Fruit fly (Drosophila melanogaster) whole organism, embryonic: ENCODE data around the gene CG15160.

Experiments
- ATbp ChIP-seq: fragments of 200-800 bp; sonication (Bioruptor generic); optimal IDR thresholded peaks from 2 replicates; lab custom pipeline; 2017; ENCODE audit warnings: missing biosample characterization, mild to moderate bottlenecking, missing genetic modification characterization, missing genetic modification reagents
- CG1233 ChIP-seq: fragments of 200-800 bp; sonication (Bioruptor generic); optimal IDR thresholded peaks from 4 replicates; lab custom pipeline; 2018; ENCODE audit warnings: missing biosample characterization, mild to moderate bottlenecking, missing genetic modification characterization
- CG13624 ChIP-seq: fragments of 200-800 bp; sonication (Bioruptor generic); optimal IDR thresholded peaks from 2 replicates; lab custom pipeline; 2016; ENCODE audit warnings: missing biosample characterization, missing genetic modification characterization
- CG14965 ChIP-seq: fragments of 200-800 bp; sonication (Bioruptor generic); optimal IDR thresholded peaks from 2 replicates; lab custom pipeline; 2016; ENCODE audit warnings: missing biosample characterization, missing genetic modification characterization, borderline replicate concordance
- CG17359 ChIP-seq: fragments of 200-800 bp; sonication (Bioruptor generic); optimal IDR thresholded peaks from 3 replicates; lab custom pipeline; 2018; ENCODE audit warnings: missing biosample characterization, mild to moderate bottlenecking, missing genetic modification characterization, moderate library complexity
- CG1792 ChIP-seq: fragments of 200-800 bp; sonication (Bioruptor generic); optimal IDR thresholded peaks from 2 replicates; lab custom pipeline; 2016; ENCODE audit warnings: missing biosample characterization, missing genetic modification characterization
- CG2875 ChIP-seq: fragments of 200-800 bp; sonication (Bioruptor generic); optimal IDR thresholded peaks from 2 replicates; lab custom pipeline; 2017; ENCODE audit warnings: missing biosample characterization, mild to moderate bottlenecking, missing genetic modification characterization, missing genetic modification reagents
- CG30431 ChIP-seq: fragments of 200-800 bp; sonication (Bioruptor generic); optimal IDR thresholded peaks from 2 replicates; lab custom pipeline; 2017; ENCODE audit warnings: missing biosample characterization, missing genetic modification characterization
- CG4424 ChIP-seq: fragments of 200-800 bp; sonication (Bioruptor generic); optimal IDR thresholded peaks from 3 replicates; lab custom pipeline; 2016; ENCODE audit warnings: missing biosample characterization, missing genetic modification characterization
- CG6175 ChIP-seq: fragments of 200-800 bp; sonication (Bioruptor generic); IDR thresholded peaks from 3 replicates; pipeline ENCODE4 v1.3.6; 2022; ENCODE audit warnings: missing biosample characterization, missing genetic modification characterization
- CG6689 ChIP-seq: fragments of 200-800 bp; sonication (Bioruptor generic); IDR thresholded peaks from 2 replicates; pipeline ENCODE4 v1.3.6; 2022; ENCODE audit warnings: missing biosample characterization, missing genetic modification characterization
- CG7928 ChIP-seq: fragments of 200-800 bp; sonication (Bioruptor generic); optimal IDR thresholded peaks from 2 replicates; lab custom pipeline; 2017; ENCODE audit warnings: missing biosample characterization, mild to moderate bottlenecking, missing genetic modification characterization
- CG8290 ChIP-seq, 3 experiments: fragments of 200-800 bp; sonication (Bioruptor generic); optimal IDR thresholded peaks; 2 replicates each; lab custom pipeline; 2016 to 2019; ENCODE audit warnings: missing biosample characterization in 3 of 3, missing genetic modification characterization in 3 of 3, mild to moderate bottlenecking in 2 of 3, moderate library complexity in 1 of 3
- CG9609 ChIP-seq: fragments of 200-800 bp; sonication (Bioruptor generic); optimal IDR thresholded peaks from 3 replicates; lab custom pipeline; 2016; ENCODE audit warnings: missing biosample characterization, missing genetic modification characterization
- CoRest ChIP-seq: fragments of 200-800 bp; sonication (Bioruptor generic); optimal IDR thresholded peaks from 3 replicates; lab custom pipeline; 2018; ENCODE audit warnings: missing biosample characterization, mild to moderate bottlenecking, missing genetic modification characterization, moderate library complexity
- Doc2 ChIP-seq: fragments of 200-800 bp; sonication (Bioruptor generic); IDR thresholded peaks from 2 replicates; pipeline ENCODE4 v1.3.6; 2022; ENCODE audit warnings: missing biosample characterization, missing genetic modification characterization
- Eip74EF ChIP-seq, 2 experiments: fragments of 200-800 bp in 1 of 2; fragments of >200 bp in 1 of 2; sonication (Bioruptor generic) in 1 of 2; optimal IDR thresholded peaks; 2 replicates each; lab custom pipeline; 2017 to 2019; ENCODE audit warnings: missing biosample characterization in 2 of 2, missing genetic modification characterization in 2 of 2, mild to moderate bottlenecking in 1 of 2, moderate library complexity in 1 of 2
- Fer2 ChIP-seq: fragments of 200-800 bp; sonication (Bioruptor generic); optimal IDR thresholded peaks from 2 replicates; lab custom pipeline; 2018; ENCODE audit warnings: missing biosample characterization, mild to moderate bottlenecking, missing genetic modification characterization, moderate library complexity
- HLH4C ChIP-seq: fragments of 200-800 bp; sonication (Bioruptor generic); IDR thresholded peaks from 3 replicates; pipeline ENCODE4 v1.3.6; 2022; ENCODE audit warnings: missing biosample characterization, missing genetic modification characterization; ENCODE audit not compliant: partially characterized antibody
- Hr51 ChIP-seq, 2 experiments: fragments of 200-800 bp; sonication (Bioruptor generic); optimal IDR thresholded peaks; 2 replicates in 1 of 2; 3 replicates in 1 of 2; lab custom pipeline; 2016 to 2018; ENCODE audit warnings: missing biosample characterization in 2 of 2, missing genetic modification characterization in 2 of 2, mild to moderate bottlenecking in 1 of 2, moderate library complexity in 1 of 2
- NFAT ChIP-seq: fragments of 200-800 bp; sonication (Bioruptor generic); IDR thresholded peaks from 2 replicates; pipeline ENCODE4 v1.3.6; 2022; ENCODE audit warnings: missing biosample characterization, missing genetic modification characterization
- Opbp ChIP-seq: fragments of 200-800 bp; sonication (Bioruptor generic); IDR thresholded peaks from 3 replicates; pipeline ENCODE4 v1.3.6; 2022; ENCODE audit warnings: missing biosample characterization, missing genetic modification characterization; ENCODE audit not compliant: partially characterized antibody
- Rfx ChIP-seq: fragments of 200-800 bp; sonication (Bioruptor generic); IDR thresholded peaks from 2 replicates; pipeline ENCODE4 v1.3.6; 2022; ENCODE audit warnings: missing biosample characterization, missing genetic modification characterization
- Side ChIP-seq: fragments of 200-800 bp; sonication (Bioruptor generic); optimal IDR thresholded peaks from 2 replicates; lab custom pipeline; 2016; ENCODE audit warnings: missing biosample characterization, missing genetic modification characterization
- Sin3A ChIP-seq: fragments of >200 bp; optimal IDR thresholded peaks from 2 replicates; lab custom pipeline; 2018
- Six4 ChIP-seq: fragments of 200-800 bp; sonication (Bioruptor generic); optimal IDR thresholded peaks from 2 replicates; lab custom pipeline; 2016; ENCODE audit warnings: missing biosample characterization, missing genetic modification characterization
- Taf1 ChIP-seq: fragments of 200-800 bp; sonication (Bioruptor generic); IDR thresholded peaks from 2 replicates; pipeline ENCODE4 v1.3.6; 2022; ENCODE audit warnings: missing biosample characterization, missing genetic modification characterization
- Trl ChIP-seq, 3 experiments: fragments of >200 bp in 2 of 3; fragments of 200-800 bp in 1 of 3; sonication (Bioruptor generic) in 1 of 3; optimal IDR thresholded peaks; 2 replicates in 1 of 3; 3 replicates in 2 of 3; lab custom pipeline; 2016 to 2017; ENCODE audit warnings: missing biosample characterization in 1 of 3, missing genetic modification characterization in 1 of 3
- Xbp1 ChIP-seq: fragments of 200-800 bp; sonication (Bioruptor generic); optimal IDR thresholded peaks from 3 replicates; lab custom pipeline; 2016; ENCODE audit warnings: missing biosample characterization, mild to moderate bottlenecking, missing genetic modification characterization
- abd-A ChIP-seq: fragments of 200-800 bp; sonication (Bioruptor generic); optimal IDR thresholded peaks from 3 replicates; lab custom pipeline; 2019; ENCODE audit warnings: missing biosample characterization, mild to moderate bottlenecking, missing genetic modification characterization, moderate library complexity
- ato ChIP-seq: fragments of 200-800 bp; sonication (Bioruptor generic); IDR thresholded peaks from 2 replicates; pipeline ENCODE4 v1.3.6; 2022; ENCODE audit warnings: missing biosample characterization, missing genetic modification characterization; ENCODE audit not compliant: partially characterized antibody
- dati ChIP-seq: fragments of 200-800 bp; sonication (Bioruptor generic); IDR thresholded peaks from 2 replicates; pipeline ENCODE4 v1.3.6; 2022; ENCODE audit warnings: missing biosample characterization, missing genetic modification characterization
- ewg ChIP-seq: fragments of 200-800 bp; sonication (Bioruptor generic); optimal IDR thresholded peaks from 3 replicates; lab custom pipeline; 2017; ENCODE audit warnings: mild to moderate bottlenecking, missing biosample characterization, missing genetic modification reagents, missing genetic modification characterization
- fd102C ChIP-seq: fragments of 200-800 bp; sonication (Bioruptor generic); optimal IDR thresholded peaks from 2 replicates; lab custom pipeline; 2018; ENCODE audit warnings: missing biosample characterization, mild to moderate bottlenecking, missing genetic modification characterization, moderate library complexity
- gcm2 ChIP-seq: fragments of 200-800 bp; sonication (Bioruptor generic); optimal IDR thresholded peaks from 2 replicates; lab custom pipeline; 2016; ENCODE audit warnings: missing biosample characterization, missing genetic modification characterization
- her ChIP-seq: fragments of 200-800 bp; sonication (Bioruptor generic); optimal IDR thresholded peaks from 2 replicates; lab custom pipeline; 2016; ENCODE audit warnings: missing biosample characterization, missing genetic modification characterization
- ind ChIP-seq: fragments of 200-800 bp; sonication (Bioruptor generic); optimal IDR thresholded peaks from 3 replicates; lab custom pipeline; 2016; ENCODE audit warnings: missing biosample characterization, missing genetic modification characterization
- klu ChIP-seq: fragments of 200-800 bp; sonication (Bioruptor generic); IDR thresholded peaks from 2 replicates; pipeline ENCODE4 v1.3.6; 2022; ENCODE audit warnings: missing biosample characterization, missing genetic modification characterization
- lab ChIP-seq: fragments of 200-800 bp; sonication (Bioruptor generic); optimal IDR thresholded peaks from 3 replicates; lab custom pipeline; 2017; ENCODE audit warnings: missing biosample characterization, missing genetic modification characterization, mild to moderate bottlenecking, moderate library complexity, missing genetic modification reagents
- nmo ChIP-seq: fragments of 200-800 bp; sonication (Bioruptor generic); optimal IDR thresholded peaks from 2 replicates; lab custom pipeline; 2018; ENCODE audit warnings: missing biosample characterization, mild to moderate bottlenecking, missing genetic modification characterization, moderate library complexity
- sc ChIP-seq, 3 experiments: fragments of >200 bp in 2 of 3; fragments of 200-800 bp in 1 of 3; sonication (Bioruptor generic) in 1 of 3; optimal IDR thresholded peaks; 2 replicates in 2 of 3; 3 replicates in 1 of 3; lab custom pipeline; 2017; ENCODE audit warnings: mild to moderate bottlenecking in 1 of 3, missing biosample characterization in 1 of 3, missing genetic modification characterization in 1 of 3, missing genetic modification reagents in 1 of 3
- sens ChIP-seq: fragments of 200-800 bp; sonication (Bioruptor generic); peaks from one replicate; lab custom pipeline; 2016; ENCODE audit warnings: missing biosample characterization, missing genetic modification characterization
- tap ChIP-seq: fragments of 200-800 bp; optimal IDR thresholded peaks from 3 replicates; lab custom pipeline; 2019; ENCODE audit warnings: missing biosample characterization, mild to moderate bottlenecking, missing genetic modification characterization, moderate library complexity
- tio ChIP-seq: fragments of 200-800 bp; sonication (Bioruptor generic); optimal IDR thresholded peaks from 2 replicates; lab custom pipeline; 2017; ENCODE audit warnings: missing biosample characterization, missing genetic modification characterization, inconsistent platforms
- vnd ChIP-seq: fragments of 200-800 bp; sonication (Bioruptor generic); IDR thresholded peaks from 3 replicates; pipeline ENCODE4 v1.3.6; 2022; ENCODE audit warnings: missing biosample characterization, missing genetic modification characterization; ENCODE audit not compliant: partially characterized antibody
- wdn ChIP-seq: fragments of 200-800 bp; sonication (Bioruptor generic); IDR thresholded peaks from 2 replicates; pipeline ENCODE4 v1.3.6; 2022; ENCODE audit warnings: missing biosample characterization, missing genetic modification characterization
- yki ChIP-seq: fragments of >200 bp; optimal IDR thresholded peaks from 3 replicates; lab custom pipeline; 2018
- z ChIP-seq: fragments of 200-800 bp; sonication (Bioruptor generic); IDR thresholded peaks from 3 replicates; pipeline ENCODE4 v1.3.6; 2022; ENCODE audit warnings: missing biosample characterization, missing genetic modification characterization
- zf30C ChIP-seq: fragments of 200-800 bp; sonication (Bioruptor generic); optimal IDR thresholded peaks from 3 replicates; lab custom pipeline; 2018; ENCODE audit warnings: missing biosample characterization, mild to moderate bottlenecking, missing genetic modification characterization
- zfh1 ChIP-seq: fragments of 200-800 bp; sonication (Bioruptor generic); IDR thresholded peaks from 3 replicates; pipeline ENCODE4 v1.3.6; 2022; ENCODE audit warnings: missing biosample characterization, missing genetic modification characterization

The CG15160 gene

DNA sequence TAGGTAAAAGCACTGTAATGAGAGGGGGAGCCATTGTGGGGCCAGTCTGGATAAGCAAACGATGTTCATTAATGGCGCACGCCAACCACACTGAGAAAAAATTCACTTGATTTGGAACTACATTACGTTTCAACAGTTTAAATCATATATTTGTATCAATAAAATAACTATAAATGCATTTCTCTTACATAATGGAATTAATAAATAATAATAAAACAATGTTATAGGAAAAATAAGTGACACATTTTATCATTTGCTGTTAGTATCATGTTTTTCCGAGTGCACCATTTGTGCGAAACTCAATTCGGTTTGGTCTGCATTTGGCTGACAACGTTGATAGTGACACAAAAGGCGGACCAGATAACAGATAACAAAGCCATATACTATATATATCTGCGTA is 41.9 kb upstream of the CG15160 start (continued):
- TF ChIP-seq abd-A (tag; lab: Kevin White, UChicago): no peak
- TF ChIP-seq HLH4C (GFP tag; lab: Robert Waterston, UW): no peak
- TF ChIP-seq CG4424 (GFP tag; lab: Kevin White, UChicago): peak; percentile 8
- no peak for TF ChIP-seq CG13624 (GFP tag; lab: Kevin White, UChicago)
- no peak for TF ChIP-seq ato (GFP tag; lab: Robert Waterston, UW)
- no peak for TF ChIP-seq CG1792
- no peak for TF ChIP-seq CG1233 (GFP tag; lab: Kevin White, UChicago)
- peak; percentile 37 for TF ChIP-seq nmo (GFP tag; lab: Kevin White, UChicago)
- no peak for TF ChIP-seq yki (lab: Kevin White, UChicago)
- TF ChIP-seq CG14965 (GFP tag; lab: Kevin White, UChicago): no peak
- no peak for TF ChIP-seq klu (GFP tag; lab: Robert Waterston, UW)
- TF ChIP-seq zfh1 (GFP tag; lab: Robert Waterston, UW): no peak
- TF ChIP-seq z (GFP tag; lab: Robert Waterston, UW): no peak
- TF ChIP-seq Hr51 (GFP tag; optimal IDR thresholded peaks at IDR 0.05; lab: Kevin White, UChicago): peak in 1 of 2 experiments; percentile 67
- TF ChIP-seq CG9609 (GFP tag; lab: Kevin White, UChicago): no peak
- TF ChIP-seq CoRest (tag; lab: Kevin White, UChicago): peak; percentile 36
- no peak for TF ChIP-seq vnd
- peak; percentile 68 for TF ChIP-seq sens (GFP tag; lab: Kevin White, UChicago)
- TF ChIP-seq CG6175 (GFP tag; lab: Robert Waterston, UW): no peak
- no peak for TF ChIP-seq Sin3A (lab: Kevin White, UChicago)
- no peak for TF ChIP-seq ewg (GFP tag; lab: Kevin White, UChicago)
- no peak for TF ChIP-seq Side (GFP tag; lab: Kevin White, UChicago)
- TF ChIP-seq fd102C (GFP tag; lab: Kevin White, UChicago): no peak
- TF ChIP-seq her (GFP tag; lab: Kevin White, UChicago): no peak
- no peak for TF ChIP-seq dati (GFP tag; lab: Robert Waterston, UW)
- no peak for TF ChIP-seq Six4
- peak; percentile 69 for TF ChIP-seq lab (GFP tag; lab: Kevin White, UChicago)
- peak; percentile 20 for TF ChIP-seq ind (GFP tag; lab: Kevin White, UChicago)
- TF ChIP-seq Eip74EF (GFP tag; optimal IDR thresholded peaks at IDR 0.05; lab: Kevin White, UChicago): no peak
- no peak for TF ChIP-seq tap (tag; lab: Kevin White, UChicago)
- TF ChIP-seq CG30431 (GFP tag; lab: Kevin White, UChicago): no peak
- no peak for TF ChIP-seq tio (GFP tag; lab: Kevin White, UChicago)
- no peak for TF ChIP-seq Opbp (GFP tag; lab: Robert Waterston, UW)
- no peak for TF ChIP-seq wdn
- TF ChIP-seq Taf1 (GFP tag; lab: Robert Waterston, UW): no peak; the same call in 1 of the 2 replicates
- TF ChIP-seq ATbp (GFP tag; lab: Kevin White, UChicago): no peak
- TF ChIP-seq CG8290 (GFP tag; optimal IDR thresholded peaks at IDR 0.05; lab: Kevin White, UChicago): no peak
- TF ChIP-seq CG8290 (tag; optimal IDR thresholded peaks at IDR 0.05; lab: Kevin White, UChicago): no peak
- TF ChIP-seq sc (optimal IDR thresholded peaks at IDR 0.05; lab: Kevin White, UChicago): no peak
- no peak for TF ChIP-seq sc (GFP tag; optimal IDR thresholded peaks at IDR 0.05; lab: Kevin White, UChicago)
- no peak for TF ChIP-seq CG7928 (GFP tag; lab: Kevin White, UChicago)
- no peak for TF ChIP-seq zf30C (GFP tag; lab: Kevin White, UChicago)
- no peak for TF ChIP-seq NFAT
- TF ChIP-seq CG6689 (GFP tag; lab: Robert Waterston, UW): peak; percentile 40; the same call in 1 of the 2 replicates
- TF ChIP-seq Doc2 (GFP tag; lab: Robert Waterston, UW): no peak
- no peak for TF ChIP-seq CG2875
- TF ChIP-seq CG17359 (tag; lab: Kevin White, UChicago): peak; percentile 20
- TF ChIP-seq gcm2 (GFP tag; lab: Kevin White, UChicago): no peak
- TF ChIP-seq Rfx (GFP tag; lab: Robert Waterston, UW): peak; percentile 38; the same call in 1 of the 2 replicates
- TF ChIP-seq Xbp1: no peak
- no peak for TF ChIP-seq Fer2
- TF ChIP-seq Trl (optimal IDR thresholded peaks at IDR 0.05; lab: Kevin White, UChicago): no peak
- no peak for TF ChIP-seq Trl (GFP tag; optimal IDR thresholded peaks at IDR 0.05; lab: Kevin White, UChicago)
